Fruit fly (Drosophila melanogaster): ENCODE results near the gene CG32485.

CG32485 gene

dm6 chr3L:3042150-3043049 is 7.7 kb upstream of the CG32485 start, which contains the start of gene Prx4 (continued):
- TF ChIP-seq Fer3 (tag; optimal IDR thresholded peaks at IDR 0.05), result peak; percentile 81
- TF ChIP-seq nom (GFP tag; optimal IDR thresholded peaks at IDR 0.05), result no peak
- no peak for TF ChIP-seq z (GFP tag; IDR thresholded peaks at IDR 0.05)
- peak; percentile 66 for TF ChIP-seq phol (tag; optimal IDR thresholded peaks at IDR 0.05)
- peak; percentile 52 for TF ChIP-seq Deaf1 (tag; optimal IDR thresholded peaks at IDR 0.05)
- TF ChIP-seq stc (GFP tag; IDR thresholded peaks at IDR 0.05), result peak; percentile 80
- TF ChIP-seq CG8478 (optimal IDR thresholded peaks at IDR 0.05), result no peak
- TF ChIP-seq CG8944 (GFP tag; optimal IDR thresholded peaks at IDR 0.05), result no peak
- TF ChIP-seq Ets97D (GFP tag; optimal IDR thresholded peaks at IDR 0.05), result no peak
- TF ChIP-seq CG12071 (GFP tag; optimal IDR thresholded peaks at IDR 0.05), result no peak
- peak; percentile 46 for TF ChIP-seq corto (GFP tag; optimal IDR thresholded peaks at IDR 0.05)
- no peak for TF ChIP-seq trh (GFP tag; optimal IDR thresholded peaks at IDR 0.05)
- peak; percentile 28 for TF ChIP-seq scrt (GFP tag; optimal IDR thresholded peaks at IDR 0.05)
- peak; percentile 74 for TF ChIP-seq pzg (GFP tag; optimal IDR thresholded peaks at IDR 0.05)
- TF ChIP-seq az2 (GFP tag; optimal IDR thresholded peaks at IDR 0.05), result peak; percentile 62
- TF ChIP-seq sqz (GFP tag; optimal IDR thresholded peaks at IDR 0.05), result peak; percentile 1
- TF ChIP-seq wdn (GFP tag; IDR thresholded peaks at IDR 0.05), result 0 out of 2 replicates have a peak, but pooled peaks have one; percentile 30
- no peak for TF ChIP-seq repo (GFP tag; optimal IDR thresholded peaks at IDR 0.05)
- TF ChIP-seq hth (optimal IDR thresholded peaks at IDR 0.05), result no peak
- no peak for TF ChIP-seq CG10431 (GFP tag; optimal IDR thresholded peaks at IDR 0.05)
- TF ChIP-seq BEAF-32 (GFP tag; optimal IDR thresholded peaks at IDR 0.05), result peak; percentile 9
- TF ChIP-seq Vsx1 (GFP tag; optimal IDR thresholded peaks at IDR 0.05), result peak; percentile 54
- TF ChIP-seq CG11560 (tag; IDR thresholded peaks at IDR 0.05), result peak; percentile 54; the same call in 2 of the 3 replicates
- TF ChIP-seq Eip74EF (GFP tag; optimal IDR thresholded peaks at IDR 0.05), result peak in 1 of 2 experiments; percentile 34
- no peak for TF ChIP-seq CG7963 (GFP tag; IDR thresholded peaks at IDR 0.05; ENCODE audit: partially characterized antibody)
- TF ChIP-seq H2.0 (GFP tag; IDR thresholded peaks at IDR 0.05), result peak; percentile 56
- peak; percentile 74 for TF ChIP-seq onecut (GFP tag; IDR thresholded peaks at IDR 0.05)
- TF ChIP-seq otp (GFP tag; IDR thresholded peaks at IDR 0.05), result peak; percentile 59; the same call in 1 of the 3 replicates
- TF ChIP-seq CG1832 (GFP tag; optimal IDR thresholded peaks at IDR 0.05), result no peak
- no peak for TF ChIP-seq NC2α (GFP tag; optimal IDR thresholded peaks at IDR 0.05)
- TF ChIP-seq chm (GFP tag; IDR thresholded peaks at IDR 0.05), result peak; percentile 69
- TF ChIP-seq CG8290 (GFP tag; optimal IDR thresholded peaks at IDR 0.05), result peak; percentile 2
- peak in 1 of 2 experiments; percentile 34 for TF ChIP-seq CG8290 (tag; optimal IDR thresholded peaks at IDR 0.05)
- no peak for TF ChIP-seq yki (optimal IDR thresholded peaks at IDR 0.05)
- peak; percentile 52 for TF ChIP-seq CG10147 (GFP tag; optimal IDR thresholded peaks at IDR 0.05)
- TF ChIP-seq CG6854 (GFP tag; optimal IDR thresholded peaks at IDR 0.05), result peak; percentile 56
- TF ChIP-seq CG6791 (GFP tag; IDR thresholded peaks at IDR 0.05; ENCODE audit: partially characterized antibody), result no peak
- no peak for TF ChIP-seq inv (GFP tag; IDR thresholded peaks at IDR 0.05; ENCODE audit: partially characterized antibody)
- no peak for TF ChIP-seq pho (GFP tag; optimal IDR thresholded peaks at IDR 0.05)
- no peak for TF ChIP-seq CG15073 (GFP tag; optimal IDR thresholded peaks at IDR 0.05)
- no peak for TF ChIP-seq nerfin-2 (GFP tag; IDR thresholded peaks at IDR 0.05; ENCODE audit: partially characterized antibody)
- TF ChIP-seq aop (GFP tag; IDR thresholded peaks at IDR 0.05), result no peak
- peak; percentile 69 for TF ChIP-seq Dek (tag; optimal IDR thresholded peaks at IDR 0.05)
- TF ChIP-seq dmrt99B (tag; optimal IDR thresholded peaks at IDR 0.05), result peak; percentile 87
- no peak for TF ChIP-seq Doc2 (GFP tag; IDR thresholded peaks at IDR 0.05)
- peak; percentile 54 for TF ChIP-seq HHEX (GFP tag; optimal IDR thresholded peaks at IDR 0.05)
- peak; percentile 53 for TF ChIP-seq Dp (GFP tag; optimal IDR thresholded peaks at IDR 0.05)
- no peak for TF ChIP-seq CG6765 (GFP tag; optimal IDR thresholded peaks at IDR 0.05)
- TF ChIP-seq CG17385 (GFP tag; optimal IDR thresholded peaks at IDR 0.05), result peak; percentile 68

Measured in whole organism, embryonic.